Worm (Caenorhabditis elegans) whole organism, mixed stage, embryonic: ENCODE data around the gene unc-62.

ENCODE experiments used
- M03D4.4 ChIP-seq: sonication (generic microtip); optimal IDR thresholded peaks from 2 replicates; lab custom pipeline; 2017; ENCODE audit warnings: mild to moderate bottlenecking, missing genetic modification characterization, missing compliant biosample characterization
- bed-3 ChIP-seq: fragments of 200-800 bp; sonication (Bioruptor generic); optimal IDR thresholded peaks from 3 replicates; lab custom pipeline; 2018; ENCODE audit warnings: mild to moderate bottlenecking, missing genetic modification characterization, moderate library complexity, missing compliant biosample characterization
- blmp-1 ChIP-seq: fragments of 150-350 bp; optimal IDR thresholded peaks from 2 replicates; lab custom pipeline; 2014; ENCODE audit warnings: missing biosample characterization, missing genetic modification characterization
- ceh-43 ChIP-seq: fragments of 200-800 bp; sonication (Bioruptor generic); optimal IDR thresholded peaks from 2 replicates; lab custom pipeline; 2018; ENCODE audit warnings: mild to moderate bottlenecking, missing genetic modification characterization, moderate library complexity, missing compliant biosample characterization
- ceh-83 ChIP-seq: fragments of 200-800 bp; sonication (Bioruptor generic); optimal IDR thresholded peaks from 2 replicates; lab custom pipeline; 2018; ENCODE audit warnings: mild to moderate bottlenecking, missing genetic modification characterization, missing compliant biosample characterization
- ces-1 ChIP-seq: fragments of 150-350 bp; optimal IDR thresholded peaks from 2 replicates; lab custom pipeline; 2014; ENCODE audit warnings: missing biosample characterization, missing genetic modification reagents, missing genetic modification characterization
- cnd-1 ChIP-seq: fragments of 200-800 bp; sonication (Bioruptor generic); optimal IDR thresholded peaks from 2 replicates; lab custom pipeline; 2018; ENCODE audit warnings: mild to moderate bottlenecking, missing genetic modification characterization, missing compliant biosample characterization
- drap-1 ChIP-seq: fragments of 200-800 bp; sonication (Bioruptor generic); optimal IDR thresholded peaks from 3 replicates; lab custom pipeline; 2018; ENCODE audit warnings: mild to moderate bottlenecking, missing genetic modification characterization, missing compliant biosample characterization
- elt-1 ChIP-seq: sonication (generic microtip); optimal IDR thresholded peaks from 2 replicates; lab custom pipeline; 2017; ENCODE audit warnings: missing genetic modification characterization, mild to moderate bottlenecking, missing compliant biosample characterization, antibody characterized with exemption, moderate library complexity, borderline replicate concordance; ENCODE audit not compliant: insufficient read depth
- elt-3 ChIP-seq: fragments of 150-350 bp; optimal IDR thresholded peaks from 2 replicates; lab custom pipeline; 2014; ENCODE audit warnings: missing biosample characterization, missing genetic modification characterization
- ham-2 ChIP-seq: fragments of 200-800 bp; sonication (Bioruptor generic); optimal IDR thresholded peaks from 2 replicates; lab custom pipeline; 2018; ENCODE audit warnings: mild to moderate bottlenecking, missing genetic modification characterization, missing compliant biosample characterization
- hlh-1 ChIP-seq: fragments of 150-350 bp; optimal IDR thresholded peaks from 2 replicates; lab custom pipeline; 2014; ENCODE audit warnings: missing biosample characterization, missing genetic modification reagents, missing genetic modification characterization
- lin-32 ChIP-seq: fragments of 200-800 bp; sonication (Bioruptor generic); optimal IDR thresholded peaks from 2 replicates; lab custom pipeline; 2018; ENCODE audit warnings: mild to moderate bottlenecking, missing genetic modification characterization, missing compliant biosample characterization
- lsy-2 ChIP-seq: fragments of 150-350 bp; optimal IDR thresholded peaks from 2 replicates; lab custom pipeline; 2014; ENCODE audit warnings: missing biosample characterization, missing genetic modification characterization
- mab-5 ChIP-seq: fragments of 150-350 bp; optimal IDR thresholded peaks from 2 replicates; lab custom pipeline; 2014; ENCODE audit warnings: missing biosample characterization, missing genetic modification characterization
- mep-1 ChIP-seq: fragments of 150-350 bp; optimal IDR thresholded peaks from 2 replicates; lab custom pipeline; 2017; ENCODE audit warnings: missing biosample characterization, missing genetic modification reagents, missing genetic modification characterization, inconsistent platforms
- mls-2 ChIP-seq: sonication (generic microtip); optimal IDR thresholded peaks from 2 replicates; lab custom pipeline; 2016; ENCODE audit warnings: mild to moderate bottlenecking, missing genetic modification characterization, moderate library complexity, missing compliant biosample characterization
- nhr-2 ChIP-seq: fragments of 150-350 bp; optimal IDR thresholded peaks from 2 replicates; lab custom pipeline; 2014; ENCODE audit warnings: missing biosample characterization, missing genetic modification characterization
- nhr-237 ChIP-seq: fragments of 150-350 bp; optimal IDR thresholded peaks from 2 replicates; lab custom pipeline; 2014; ENCODE audit warnings: missing biosample characterization, missing genetic modification characterization
- nhr-28 ChIP-seq: fragments of 150-350 bp; optimal IDR thresholded peaks from 2 replicates; lab custom pipeline; 2014; ENCODE audit warnings: missing biosample characterization, missing genetic modification characterization
- nhr-76 ChIP-seq: sonication (generic microtip); optimal IDR thresholded peaks from 2 replicates; lab custom pipeline; 2017; ENCODE audit warnings: missing biosample characterization, missing genetic modification characterization
- pha-4 ChIP-seq: fragments of 150-350 bp; optimal IDR thresholded peaks from 2 replicates; lab custom pipeline; 2018; ENCODE audit warnings: missing biosample characterization, missing genetic modification reagents, missing genetic modification characterization
- sem-2 ChIP-seq: fragments of 200-800 bp; sonication (Bioruptor generic); optimal IDR thresholded peaks from 2 replicates; lab custom pipeline; 2018; ENCODE audit warnings: mild to moderate bottlenecking, missing genetic modification characterization, missing compliant biosample characterization
- snpc-4 ChIP-seq: fragments of 150-350 bp; optimal IDR thresholded peaks from 2 replicates; lab custom pipeline; 2014; ENCODE audit warnings: missing biosample characterization, missing genetic modification characterization
- sptf-1 ChIP-seq: sonication (generic microtip); optimal IDR thresholded peaks from 2 replicates; lab custom pipeline; 2017; ENCODE audit warnings: mild to moderate bottlenecking, missing genetic modification characterization, moderate library complexity, missing compliant biosample characterization
- tbx-8 ChIP-seq: fragments of 200-800 bp; sonication (Bioruptor generic); optimal IDR thresholded peaks from 2 replicates; lab custom pipeline; 2018; ENCODE audit warnings: mild to moderate bottlenecking, missing genetic modification characterization, moderate library complexity, missing compliant biosample characterization
- unc-120 ChIP-seq: sonication (generic microtip); optimal IDR thresholded peaks from 2 replicates; lab custom pipeline; 2017; ENCODE audit warnings: missing genetic modification characterization, missing compliant biosample characterization; ENCODE audit not compliant: poor library complexity, severe bottlenecking
- unc-39 ChIP-seq: fragments of 150-350 bp; optimal IDR thresholded peaks from 2 replicates; lab custom pipeline; 2014; ENCODE audit warnings: missing biosample characterization, missing genetic modification characterization
- unc-62 ChIP-seq: fragments of 150-350 bp; optimal IDR thresholded peaks from 2 replicates; lab custom pipeline; 2014; ENCODE audit warnings: missing biosample characterization, missing genetic modification reagents, missing genetic modification characterization
- zip-8 ChIP-seq: fragments of 150-350 bp; optimal IDR thresholded peaks from 2 replicates; lab custom pipeline; 2014; ENCODE audit warnings: missing biosample characterization, missing genetic modification characterization
- ztf-11 ChIP-seq: fragments of 150-350 bp; optimal IDR thresholded peaks from 2 replicates; lab custom pipeline; 2014; ENCODE audit warnings: missing biosample characterization, missing genetic modification characterization

unc-62 gene

ce11 chrV:4524327-4524726 lies 27.1 kb downstream of the unc-62 start:
- TF ChIP-seq hlh-1, result no peak
- no peak for TF ChIP-seq unc-39 (tag; lab: Kevin White, UChicago)

- no peak for TF ChIP-seq ceh-83 (GFP tag; lab: Kevin White, UChicago)
- TF ChIP-seq drap-1 (GFP tag; lab: Kevin White, UChicago), result no peak
- no peak for TF ChIP-seq mab-5 (tag; lab: Kevin White, UChicago)
- no peak for TF ChIP-seq ham-2 (GFP tag; lab: Kevin White, UChicago)
- no peak for TF ChIP-seq pha-4 (tag; lab: Kevin White, UChicago)
- no peak for TF ChIP-seq nhr-76 (tag; lab: Kevin White, UChicago)
- no peak for TF ChIP-seq unc-62 (GFP tag; lab: Kevin White, UChicago)
- TF ChIP-seq mls-2, result no peak
Observed at ce11 chrV:4525106-4525505, 27.8 kb downstream of the unc-62 start.

ce11 chrV:4525512-4525911 lies 28.3 kb downstream of the unc-62 start:
- TF ChIP-seq nhr-2 (tag; lab: Kevin White, UChicago) (peak; percentile 97), cnd-1 (tag; lab: Kevin White, UChicago) (peak; percentile 54), hlh-1 (no peak), zip-8 (tag; lab: Kevin White, UChicago) (peak; percentile 43), unc-62 (GFP tag; lab: Kevin White, UChicago) (peak; percentile 47)

ce11 chrV:4526801-4527425 lies 29.7 kb downstream of the unc-62 start:
- TF ChIP-seq lin-32 (GFP tag; lab: Kevin White, UChicago), result no peak
- TF ChIP-seq nhr-76 (tag; lab: Kevin White, UChicago), result no peak
- no peak for TF ChIP-seq lsy-2 (tag; lab: Kevin White, UChicago)
- TF ChIP-seq nhr-28, result no peak
- TF ChIP-seq drap-1 (GFP tag; lab: Kevin White, UChicago), result peak; percentile 6
- TF ChIP-seq sem-2 (GFP tag; lab: Kevin White, UChicago), result no peak
- TF ChIP-seq nhr-237 (tag; lab: Kevin White, UChicago), result no peak
- TF ChIP-seq mls-2, result peak; percentile 16

ce11 chrV:4527934-4528333 lies 30.7 kb downstream of the unc-62 start:
- TF ChIP-seq zip-8 (tag; lab: Kevin White, UChicago) (peak; percentile 59), unc-62 (GFP tag; lab: Kevin White, UChicago) (no peak), mep-1 (tag; lab: Kevin White, UChicago) (no peak), bed-3 (GFP tag; lab: Kevin White, UChicago) (no peak), nhr-28 (no peak)
- TF ChIP-seq, all 35 proteins: peak for 1

- TF ChIP-seq nhr-2 (tag; lab: Kevin White, UChicago), result no peak
- TF ChIP-seq sptf-1 (tag; lab: Kevin White, UChicago), result peak; percentile 59
- TF ChIP-seq, all 35 proteins: peak for 1
Observed at ce11 chrV:4535736-4536135, 38.5 kb downstream of the unc-62 start.

ce11 chrV:4539855-4540254 lies 42.6 kb downstream of the unc-62 start:
- TF ChIP-seq ztf-11, result no peak
- TF ChIP-seq cnd-1 (tag; lab: Kevin White, UChicago), result no peak
- TF ChIP-seq elt-3, result no peak

ce11 chrV:4546854-4547253 lies 49.6 kb downstream of the unc-62 start:
- TF ChIP-seq snpc-4 (tag; lab: Kevin White, UChicago) (no peak), nhr-2 (tag; lab: Kevin White, UChicago) (no peak), ceh-43 (GFP tag; lab: Kevin White, UChicago) (no peak), pha-4 (tag; lab: Kevin White, UChicago) (no peak), zip-8 (tag; lab: Kevin White, UChicago) (no peak), ham-2 (GFP tag; lab: Kevin White, UChicago) (no peak), elt-3 (no peak), M03D4.4 (no peak), tbx-8 (GFP tag; lab: Kevin White, UChicago) (no peak), ces-1 (GFP tag; lab: Kevin White, UChicago) (no peak), unc-120 (tag; lab: Kevin White, UChicago) (no peak), cnd-1 (tag; lab: Kevin White, UChicago) (no peak), blmp-1 (no peak), lin-32 (GFP tag; lab: Kevin White, UChicago) (no peak), drap-1 (GFP tag; lab: Kevin White, UChicago) (no peak), elt-1 (tag; lab: Kevin White, UChicago) (no peak), lsy-2 (tag; lab: Kevin White, UChicago) (no peak)
